Fruit fly (Drosophila melanogaster): ENCODE data around the gene rho.

rho gene

DNA sequence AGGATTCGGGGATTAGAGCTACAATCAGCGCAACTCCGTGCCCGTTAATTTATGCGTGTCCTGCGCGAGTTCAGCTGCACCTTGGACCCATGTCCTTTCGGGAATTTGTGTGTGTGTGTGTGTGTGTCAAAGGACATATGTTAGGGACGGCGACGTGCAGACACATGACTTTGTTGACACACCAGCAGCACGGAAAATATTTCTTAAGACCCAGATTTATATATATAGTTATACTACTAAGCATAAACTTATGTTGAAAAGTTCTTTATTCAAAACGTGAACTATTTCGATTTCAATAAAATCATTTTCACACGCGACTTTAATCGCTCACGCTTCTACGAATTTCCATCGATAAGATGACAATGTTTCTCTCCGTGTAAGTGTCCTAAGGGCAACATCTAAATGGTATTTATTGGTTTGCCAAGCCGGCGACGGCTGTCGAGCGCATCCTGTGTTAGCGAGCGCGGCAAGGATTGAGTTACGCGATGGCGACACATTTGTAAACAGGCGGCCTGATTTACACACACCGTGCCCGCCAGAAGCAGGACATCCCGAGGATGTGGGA, 32.0 kb upstream of the rho start (continued):
- TF ChIP-seq zen (tag; optimal IDR thresholded peaks at IDR 0.05): peak; percentile 24
- TF ChIP-seq CG1647 (GFP tag; optimal IDR thresholded peaks at IDR 0.05): no peak
- TF ChIP-seq pros (GFP tag; optimal IDR thresholded peaks at IDR 0.05): no peak
- no peak for TF ChIP-seq NK7.1 (GFP tag; optimal IDR thresholded peaks at IDR 0.05)
- TF ChIP-seq Fer2 (tag; optimal IDR thresholded peaks at IDR 0.05): no peak
- no peak for TF ChIP-seq unc-4 (GFP tag; IDR thresholded peaks at IDR 0.05; ENCODE audit: partially characterized antibody)
- TF ChIP-seq tll (GFP tag; optimal IDR thresholded peaks at IDR 0.05): peak in 1 of 2 experiments; percentile 63
- TF ChIP-seq kni (GFP tag; optimal IDR thresholded peaks at IDR 0.05): no peak
- no peak for TF ChIP-seq chinmo (GFP tag; IDR thresholded peaks at IDR 0.05; ENCODE audit: partially characterized antibody)
- no peak for TF ChIP-seq Gsc (GFP tag; IDR thresholded peaks at IDR 0.05)
- 0 out of 2 replicates have a peak, but pooled peaks have one; percentile 9 for TF ChIP-seq vvl (GFP tag; IDR thresholded peaks at IDR 0.05)
- no peak for TF ChIP-seq Stat92E (GFP tag; optimal IDR thresholded peaks at IDR 0.05)
- no peak for TF ChIP-seq CG17385 (GFP tag; optimal IDR thresholded peaks at IDR 0.05)

DNA sequence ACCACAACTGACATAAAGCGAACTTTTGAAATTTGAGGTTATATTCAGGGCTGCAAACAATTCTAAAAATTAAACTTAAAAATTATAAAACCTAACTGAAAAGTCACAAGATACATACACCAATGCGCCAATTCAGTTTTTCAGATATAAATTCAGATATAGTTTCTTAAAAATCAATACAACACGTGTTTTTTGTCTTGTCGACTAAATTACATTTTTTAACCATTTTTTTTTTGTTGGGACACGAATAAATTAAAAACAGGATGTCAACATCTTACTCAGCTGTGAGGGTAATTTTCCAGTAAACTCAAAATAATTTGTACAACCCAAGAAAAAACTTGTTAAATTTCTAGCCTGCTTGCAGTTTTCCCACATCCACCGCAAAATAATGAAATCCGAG, 25.8 kb upstream of the rho start, which contains the start of gene SA2:
SA2 (minus strand) TSS at position 101 of the 400 bp plus-strand sequence.
- TF ChIP-seq chinmo (GFP tag; IDR thresholded peaks at IDR 0.05; ENCODE audit: partially characterized antibody): no peak
- no peak for TF ChIP-seq CG33213 (GFP tag; optimal IDR thresholded peaks at IDR 0.05)
- TF ChIP-seq CG9817 (tag; optimal IDR thresholded peaks at IDR 0.05): no peak
- TF ChIP-seq CG6272 (GFP tag; IDR thresholded peaks at IDR 0.05): no peak
- no peak for TF ChIP-seq yki (optimal IDR thresholded peaks at IDR 0.05)
- TF ChIP-seq zfh2 (GFP tag; optimal IDR thresholded peaks at IDR 0.05): no peak
- TF ChIP-seq crp (GFP tag; optimal IDR thresholded peaks at IDR 0.05): no peak
- TF ChIP-seq CG2199 (GFP tag; IDR thresholded peaks at IDR 0.05): no peak
- no peak for TF ChIP-seq CG1647 (GFP tag; optimal IDR thresholded peaks at IDR 0.05)
- no peak for TF ChIP-seq Tbp (GFP tag; optimal IDR thresholded peaks at IDR 0.05)
- TF ChIP-seq CG6791 (GFP tag; IDR thresholded peaks at IDR 0.05; ENCODE audit: partially characterized antibody): no peak
- no peak for TF ChIP-seq CG15269 (tag; optimal IDR thresholded peaks at IDR 0.05)
- TF ChIP-seq CG30431 (GFP tag; optimal IDR thresholded peaks at IDR 0.05): no peak
- no peak for TF ChIP-seq Trl (optimal IDR thresholded peaks at IDR 0.05)
- no peak for TF ChIP-seq Trl (GFP tag; optimal IDR thresholded peaks at IDR 0.05)
- no peak for TF ChIP-seq CG2129 (GFP tag; IDR thresholded peaks at IDR 0.05; ENCODE audit: partially characterized antibody)
- TF ChIP-seq Deaf1 (tag; optimal IDR thresholded peaks at IDR 0.05): no peak
- TF ChIP-seq CG1603 (tag; optimal IDR thresholded peaks at IDR 0.05): no peak
- TF ChIP-seq zfh1 (GFP tag; IDR thresholded peaks at IDR 0.05): no peak

DNA sequence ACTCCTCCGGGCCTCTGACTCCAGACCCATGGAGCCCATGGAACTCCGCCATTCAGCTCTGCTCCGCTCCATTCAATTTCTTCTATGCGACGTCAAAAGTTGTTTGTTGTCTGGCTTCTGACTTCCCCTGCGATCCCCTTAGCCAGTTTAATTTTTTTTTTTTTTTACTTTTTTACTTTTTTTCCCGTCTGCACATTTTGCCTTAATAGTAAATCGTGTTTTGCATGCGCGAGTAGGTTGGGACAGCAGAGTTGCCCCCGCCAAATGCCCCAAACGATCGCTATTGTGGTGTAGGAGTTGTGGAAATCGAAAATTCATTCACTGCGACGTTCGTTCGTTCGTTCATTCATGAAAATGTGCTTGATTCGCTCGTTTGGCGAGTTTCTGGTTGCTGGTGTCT, 22.6 kb upstream of the rho start:
- no peak for TF ChIP-seq Antp (GFP tag; optimal IDR thresholded peaks at IDR 0.05)
- TF ChIP-seq zfh1 (GFP tag; IDR thresholded peaks at IDR 0.05): no peak
- no peak for TF ChIP-seq CHES-1-like (GFP tag; optimal IDR thresholded peaks at IDR 0.05)
- TF ChIP-seq sr (GFP tag; IDR thresholded peaks at IDR 0.05): 0 out of 3 replicates have a peak, but pooled peaks have one; percentile 46
- TF ChIP-seq kni (GFP tag; optimal IDR thresholded peaks at IDR 0.05): peak; percentile 19
- TF ChIP-seq CG13775 (GFP tag; optimal IDR thresholded peaks at IDR 0.05): no peak
- no peak for TF ChIP-seq Mrtf (GFP tag; IDR thresholded peaks at IDR 0.05)
- no peak for TF ChIP-seq CG12391 (tag; optimal IDR thresholded peaks at IDR 0.05)
- no peak for TF ChIP-seq CG12155 (GFP tag; optimal IDR thresholded peaks at IDR 0.05)
- TF ChIP-seq kah (GFP tag; optimal IDR thresholded peaks at IDR 0.05): no peak
- TF ChIP-seq bsh (GFP tag; optimal IDR thresholded peaks at IDR 0.05): peak in 1 of 2 experiments; percentile 54
- no peak for TF ChIP-seq gce (GFP tag; IDR thresholded peaks at IDR 0.05)
- peak; percentile 39; the same call in 1 of the 2 replicates for TF ChIP-seq vvl (GFP tag; IDR thresholded peaks at IDR 0.05)
- TF ChIP-seq CG31365 (tag; optimal IDR thresholded peaks at IDR 0.05): no peak
- TF ChIP-seq sens (GFP tag): peak; percentile 53
- no peak for TF ChIP-seq fd64A (GFP tag; optimal IDR thresholded peaks at IDR 0.05)
- 0 out of 4 replicates have a peak, but pooled peaks have one; percentile 64 for TF ChIP-seq chinmo (GFP tag; IDR thresholded peaks at IDR 0.05; ENCODE audit: partially characterized antibody)
